Worm (Caenorhabditis elegans): ENCODE results near the gene F54A3.5.

- TF ChIP-seq ama-1 (optimal IDR thresholded peaks at IDR 0.05) (no peak), nhr-77 (tag; optimal IDR thresholded peaks at IDR 0.05) (no peak), jun-1 (tag; optimal IDR thresholded peaks at IDR 0.05) (no peak), elt-2 (tag; optimal IDR thresholded peaks at IDR 0.05) (no peak), nhr-12 (tag; optimal IDR thresholded peaks at IDR 0.05) (no peak), ceh-90 (tag; optimal IDR thresholded peaks at IDR 0.05) (no peak), mdl-1 (tag; optimal IDR thresholded peaks at IDR 0.05) (no peak), vab-15 (tag; optimal IDR thresholded peaks at IDR 0.05) (no peak)
Measured at ce11 chrII:2186730-2187129, 38.8 kb downstream of the F54A3.5 start.

Measured in whole organism, L1 larva.